Worm (Caenorhabditis elegans) whole organism, late embryonic: ENCODE results near the gene C16A11.2.

Experiments
- F13H6.1 ChIP-seq: sonication (generic microtip); optimal IDR thresholded peaks from 2 replicates; lab custom pipeline; 2016; ENCODE audit warnings: missing genetic modification characterization, missing compliant biosample characterization
- K09A11.1 ChIP-seq: sonication (generic microtip); optimal IDR thresholded peaks from 2 replicates; lab custom pipeline; 2017; ENCODE audit warnings: antibody characterized with exemption, mild to moderate bottlenecking, missing genetic modification characterization, missing compliant biosample characterization; ENCODE audit not compliant: insufficient read depth
- ama-1 ChIP-seq: fragments of 150-350 bp; optimal IDR thresholded peaks from 2 replicates; lab custom pipeline; 2014
- ceh-18 ChIP-seq: sonication (generic microtip); optimal IDR thresholded peaks from 2 replicates; lab custom pipeline; 2016; ENCODE audit warnings: missing genetic modification characterization, missing compliant biosample characterization
- ceh-19 ChIP-seq: fragments of 200-800 bp; sonication (Bioruptor generic); optimal IDR thresholded peaks from 2 replicates; lab custom pipeline; 2018; ENCODE audit warnings: mild to moderate bottlenecking, missing genetic modification characterization, missing compliant biosample characterization
- ceh-22 ChIP-seq: sonication (generic microtip); optimal IDR thresholded peaks from 2 replicates; lab custom pipeline; 2017; ENCODE audit warnings: missing biosample characterization, missing genetic modification characterization
- ceh-24 ChIP-seq: sonication (generic microtip); optimal IDR thresholded peaks from 2 replicates; lab custom pipeline; 2016; ENCODE audit warnings: mild to moderate bottlenecking, missing genetic modification characterization, missing compliant biosample characterization
- ceh-30 ChIP-seq: fragments of 150-350 bp; optimal IDR thresholded peaks from 2 replicates; lab custom pipeline; 2014; ENCODE audit warnings: missing biosample characterization, missing genetic modification characterization
- ceh-34 ChIP-seq: sonication (generic microtip); optimal IDR thresholded peaks from 2 replicates; lab custom pipeline; 2016; ENCODE audit warnings: mild to moderate bottlenecking, missing genetic modification characterization, missing compliant biosample characterization
- ceh-45 ChIP-seq: fragments of 200-800 bp; sonication (Bioruptor generic); IDR thresholded peaks from 2 replicates; pipeline ENCODE4 v1.3.6; 2022; ENCODE audit warnings: missing genetic modification reagents, missing genetic modification characterization, missing compliant biosample characterization
- ceh-9 ChIP-seq: sonication (generic microtip); optimal IDR thresholded peaks from 2 replicates; lab custom pipeline; 2016; ENCODE audit warnings: mild to moderate bottlenecking, missing genetic modification characterization, inconsistent platforms, missing compliant biosample characterization
- dve-1 ChIP-seq: sonication (generic microtip); optimal IDR thresholded peaks from 2 replicates; lab custom pipeline; 2017; ENCODE audit warnings: antibody characterized with exemption, mild to moderate bottlenecking, missing genetic modification characterization, missing compliant biosample characterization
- ets-4 ChIP-seq: sonication (generic microtip); optimal IDR thresholded peaks from 2 replicates; lab custom pipeline; 2016; ENCODE audit warnings: missing genetic modification characterization, missing compliant biosample characterization
- eyg-1 ChIP-seq: sonication (generic microtip); optimal IDR thresholded peaks from 2 replicates; lab custom pipeline; 2016; ENCODE audit warnings: missing genotype, missing genetic modification characterization, missing compliant biosample characterization
- fax-1 ChIP-seq: sonication (generic microtip); optimal IDR thresholded peaks from 2 replicates; lab custom pipeline; 2016; ENCODE audit warnings: missing genotype, missing genetic modification characterization, missing compliant biosample characterization
- fkh-10 ChIP-seq: fragments of 150-350 bp; optimal IDR thresholded peaks from 2 replicates; lab custom pipeline; 2014; ENCODE audit warnings: missing biosample characterization, missing genetic modification reagents, missing genetic modification characterization
- fkh-6 ChIP-seq: sonication (generic microtip); optimal IDR thresholded peaks from 2 replicates; lab custom pipeline; 2016; ENCODE audit warnings: missing genetic modification characterization, missing compliant biosample characterization
- hlh-13 ChIP-seq: fragments of 200-800 bp; sonication (Bioruptor generic); optimal IDR thresholded peaks from 2 replicates; lab custom pipeline; 2018; ENCODE audit warnings: mild to moderate bottlenecking, missing genetic modification characterization, missing compliant biosample characterization
- lin-11 ChIP-seq: fragments of 200-800 bp; sonication (Bioruptor generic); optimal IDR thresholded peaks from 2 replicates; lab custom pipeline; 2018; ENCODE audit warnings: mild to moderate bottlenecking, missing genetic modification characterization, missing compliant biosample characterization
- mec-3 ChIP-seq: sonication (generic microtip); optimal IDR thresholded peaks from 2 replicates; lab custom pipeline; 2016; ENCODE audit warnings: borderline replicate concordance, missing genetic modification characterization, missing compliant biosample characterization
- nfya-1 ChIP-seq: sonication (generic microtip); optimal IDR thresholded peaks from 2 replicates; lab custom pipeline; 2017; ENCODE audit warnings: missing genetic modification characterization, mild to moderate bottlenecking, missing compliant biosample characterization, antibody characterized with exemption, moderate library complexity
- pag-3 ChIP-seq: sonication (generic microtip); optimal IDR thresholded peaks from 2 replicates; lab custom pipeline; 2016; ENCODE audit warnings: missing compliant biosample characterization, missing genetic modification characterization, borderline replicate concordance
- pat-9 ChIP-seq: fragments of 200-800 bp; sonication (Bioruptor generic); optimal IDR thresholded peaks from 2 replicates; lab custom pipeline; 2018; ENCODE audit warnings: mild to moderate bottlenecking, missing genetic modification characterization, moderate library complexity, missing compliant biosample characterization
- pha-2 ChIP-seq: sonication (generic microtip); optimal IDR thresholded peaks from 2 replicates; lab custom pipeline; 2017; ENCODE audit warnings: mild to moderate bottlenecking, missing genetic modification characterization, missing compliant biosample characterization
- pha-4 ChIP-seq: fragments of 150-350 bp; optimal IDR thresholded peaks from 2 replicates; lab custom pipeline; 2018; ENCODE audit warnings: missing biosample characterization, missing genetic modification reagents, missing genetic modification characterization
- pqm-1 ChIP-seq: sonication (generic microtip); optimal IDR thresholded peaks from 2 replicates; lab custom pipeline; 2016; ENCODE audit warnings: missing genetic modification characterization, missing compliant biosample characterization
- rnt-1 ChIP-seq: sonication (generic microtip); optimal IDR thresholded peaks from 2 replicates; lab custom pipeline; 2016; ENCODE audit warnings: missing genetic modification characterization, missing compliant biosample characterization
- sox-2 ChIP-seq: fragments of 200-800 bp; sonication (Bioruptor generic); IDR thresholded peaks from 2 replicates; pipeline ENCODE4 v1.3.6; 2022; ENCODE audit warnings: missing genetic modification reagents, missing genetic modification characterization, missing compliant biosample characterization
- sox-4 ChIP-seq: sonication (generic microtip); optimal IDR thresholded peaks from 2 replicates; lab custom pipeline; 2017; ENCODE audit warnings: mild to moderate bottlenecking, missing genetic modification characterization, inconsistent platforms, missing compliant biosample characterization
- syd-9 ChIP-seq: sonication (generic microtip); optimal IDR thresholded peaks from 2 replicates; lab custom pipeline; 2016; ENCODE audit warnings: mild to moderate bottlenecking, missing genetic modification characterization, moderate library complexity, missing compliant biosample characterization
- tbx-2 ChIP-seq: sonication (generic microtip); optimal IDR thresholded peaks from 2 replicates; lab custom pipeline; 2016; ENCODE audit warnings: missing genetic modification characterization, missing compliant biosample characterization
- tbx-7 ChIP-seq: sonication (generic microtip); optimal IDR thresholded peaks from 2 replicates; lab custom pipeline; 2016; ENCODE audit warnings: missing genotype, missing genetic modification characterization, missing compliant biosample characterization
- unc-3 ChIP-seq, 2 experiments: fragments of 200-800 bp in 1 of 2; sonication (Bioruptor generic) in 1 of 2; sonication (generic microtip) in 1 of 2; conservative IDR thresholded peaks in 1 of 2; optimal IDR thresholded peaks in 1 of 2; 2 replicates each; pipeline versions ENCODE4 v1.3.6 to Lab custom; 2016 to 2022; ENCODE audit warnings: missing compliant biosample characterization in 2 of 2, missing genetic modification characterization in 2 of 2, missing genetic modification reagents in 1 of 2
- unc-86 ChIP-seq: sonication (generic microtip); optimal IDR thresholded peaks from 2 replicates; lab custom pipeline; 2016; ENCODE audit warnings: missing genetic modification characterization, missing compliant biosample characterization
- zip-5 ChIP-seq: sonication (generic microtip); optimal IDR thresholded peaks from 2 replicates; lab custom pipeline; 2016; ENCODE audit warnings: missing genetic modification characterization, missing compliant biosample characterization

The C16A11.2 gene

ce11 chrII:4229106-4229708 is 8.8 kb upstream of the C16A11.2 start, which contains the start of gene C16A11.3:
Gene C16A11.3, plus strand, starts transcription at chrII:4229545.
- TF ChIP-seq pag-3 (tag; lab: Kevin White, UChicago) (no peak), sox-2 (no peak), ceh-22 (tag; lab: Kevin White, UChicago) (no peak), fax-1 (tag; lab: Kevin White, UChicago) (no peak), mec-3 (tag; lab: Kevin White, UChicago) (no peak), pha-4 (tag; lab: Kevin White, UChicago) (no peak), fkh-6 (tag; lab: Kevin White, UChicago) (no peak), ets-4 (no peak), F13H6.1 (tag; lab: Kevin White, UChicago) (no peak), ceh-30 (tag; lab: Kevin White, UChicago) (no peak), fkh-10 (no peak)

- TF ChIP-seq ceh-18 (tag; lab: Kevin White, UChicago): no peak
- TF ChIP-seq ama-1 (lab: Kevin White, UChicago): no peak
- TF ChIP-seq nfya-1 (tag; lab: Kevin White, UChicago): no peak
- TF ChIP-seq tbx-7 (tag; lab: Kevin White, UChicago): no peak
- no peak for TF ChIP-seq fkh-10
- TF ChIP-seq ceh-30 (tag; lab: Kevin White, UChicago): no peak
- no peak for TF ChIP-seq pqm-1
- TF ChIP-seq dve-1 (tag; lab: Kevin White, UChicago): no peak
- TF ChIP-seq ets-4: no peak
Observed at ce11 chrII:4230816-4231435, 7.1 kb upstream of the C16A11.2 start, which contains the start of gene C16A11.10. Gene C16A11.10, plus strand, starts transcription at chrII:4231385.

- TF ChIP-seq unc-3 (GFP tag; conservative IDR thresholded peaks at IDR 0.05; lab: Robert Waterston, UW) (no peak), unc-3 (tag; optimal IDR thresholded peaks at IDR 0.05; lab: Kevin White, UChicago) (no peak), syd-9 (tag; lab: Kevin White, UChicago) (no peak), ama-1 (lab: Kevin White, UChicago) (no peak), fkh-6 (tag; lab: Kevin White, UChicago) (no peak)
Observed at ce11 chrII:4235959-4236358, 2.0 kb upstream of the C16A11.2 start, which contains the start of gene fbxc-43. Gene fbxc-43, minus strand, starts transcription at chrII:4235996.

- TF ChIP-seq sox-4 (tag; lab: Kevin White, UChicago) (no peak), nfya-1 (tag; lab: Kevin White, UChicago) (peak; percentile 93)
Observed at ce11 chrII:4238963-4239362, 960 bp downstream of the C16A11.2 start.

- TF ChIP-seq pat-9 (no peak), mec-3 (tag; lab: Kevin White, UChicago) (no peak), hlh-13 (GFP tag; lab: Kevin White, UChicago) (no peak), ets-4 (no peak), ceh-9 (no peak), lin-11 (no peak), zip-5 (no peak), unc-86 (tag; lab: Kevin White, UChicago) (no peak), tbx-7 (tag; lab: Kevin White, UChicago) (no peak), pqm-1 (no peak), ceh-19 (no peak), ceh-24 (tag; lab: Kevin White, UChicago) (no peak), rnt-1 (tag; lab: Kevin White, UChicago) (no peak), tbx-2 (tag; lab: Kevin White, UChicago) (no peak), ceh-45 (GFP tag; lab: Robert Waterston, UW) (no peak), pha-2 (no peak), eyg-1 (no peak), K09A11.1 (tag; lab: Kevin White, UChicago) (no peak), ceh-34 (tag; lab: Kevin White, UChicago) (no peak)
- TF ChIP-seq, all 69 proteins: peak for 0
Observed at ce11 chrII:4244959-4245358, 7.0 kb downstream of the C16A11.2 start.
